Fruit fly (Drosophila melanogaster): ENCODE measurements around the gene CG31643.

The CG31643 gene

DNA sequence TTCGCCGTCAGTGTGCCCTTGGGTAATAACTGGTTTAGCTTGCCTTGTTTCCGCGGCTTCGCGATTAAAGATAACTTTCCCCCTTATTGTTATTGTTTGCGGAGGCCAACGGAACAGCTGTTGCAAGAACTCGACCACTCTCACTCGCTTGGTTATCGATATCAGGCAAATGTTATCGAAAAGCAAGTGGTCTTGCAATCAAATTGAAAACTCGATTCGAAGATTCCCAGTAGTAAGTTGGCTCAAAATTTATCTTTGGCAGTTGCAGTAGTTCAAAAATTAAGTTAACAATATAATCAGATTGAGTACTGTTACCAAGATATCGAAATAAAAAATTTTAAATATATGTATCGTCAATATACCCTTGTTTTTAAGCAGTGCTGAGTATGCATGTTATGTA lies 27.9 kb downstream of the CG31643 start, which contains the start of the genes Fbw5 and CG9147 (continued):
- TF ChIP-seq CG11696 (GFP tag; IDR thresholded peaks at IDR 0.05) (peak; percentile 96), kah (GFP tag; optimal IDR thresholded peaks at IDR 0.05) (peak; percentile 98), Neu2 (GFP tag; optimal IDR thresholded peaks at IDR 0.05; ENCODE audit: borderline replicate concordance) (peak; percentile 98), CG9609 (GFP tag; optimal IDR thresholded peaks at IDR 0.05) (peak; percentile 99), Rx (GFP tag; IDR thresholded peaks at IDR 0.05) (peak; percentile 99), CG15011 (GFP tag; optimal IDR thresholded peaks at IDR 0.05) (peak; percentile 98), CG7786 (GFP tag; optimal IDR thresholded peaks at IDR 0.05) (peak; percentile 99), CG10431 (GFP tag; optimal IDR thresholded peaks at IDR 0.05) (peak; percentile 98), CG7928 (GFP tag; optimal IDR thresholded peaks at IDR 0.05) (peak; percentile 84), Stat92E (GFP tag; optimal IDR thresholded peaks at IDR 0.05) (peak in 1 of 3 experiments; percentile 99), Fer2 (tag; optimal IDR thresholded peaks at IDR 0.05) (peak; percentile 97), ATbp (GFP tag; optimal IDR thresholded peaks at IDR 0.05) (peak; percentile 100), CG17912 (GFP tag; optimal IDR thresholded peaks at IDR 0.05) (peak; percentile 96), Max (GFP tag; optimal IDR thresholded peaks at IDR 0.05) (peak; percentile 100), tgo (GFP tag; IDR thresholded peaks at IDR 0.05) (peak; percentile 100), gsb (GFP tag; IDR thresholded peaks at IDR 0.05) (peak; percentile 99), Meics (GFP tag; optimal IDR thresholded peaks at IDR 0.05) (peak; percentile 99), HLH54F (GFP tag; optimal IDR thresholded peaks at IDR 0.05) (peak; percentile 99), gem (tag; optimal IDR thresholded peaks at IDR 0.05) (peak; percentile 100), gsb-n (tag; optimal IDR thresholded peaks at IDR 0.05) (peak; percentile 100), Myb (GFP tag; optimal IDR thresholded peaks at IDR 0.05) (peak; percentile 95), dimm (GFP tag; IDR thresholded peaks at IDR 0.05) (peak; percentile 99), NfI (GFP tag; optimal IDR thresholded peaks at IDR 0.05) (peak; percentile 100), Dbx (GFP tag; IDR thresholded peaks at IDR 0.05) (peak; percentile 100), HHEX (GFP tag; optimal IDR thresholded peaks at IDR 0.05) (peak; percentile 99), trem (tag; optimal IDR thresholded peaks at IDR 0.05) (peak; percentile 97), H2.0 (GFP tag; IDR thresholded peaks at IDR 0.05) (peak; percentile 100), CG9932 (GFP tag; IDR thresholded peaks at IDR 0.05) (peak; percentile 99), ttk (GFP tag; IDR thresholded peaks at IDR 0.05) (peak; percentile 100), knrl (GFP tag; IDR thresholded peaks at IDR 0.05; ENCODE audit: partially characterized antibody) (0 out of 3 replicates have a peak, but pooled peaks have one; percentile 20), eyg (GFP tag; optimal IDR thresholded peaks at IDR 0.05) (peak; percentile 99), yki (optimal IDR thresholded peaks at IDR 0.05) (no peak), MBD-R2 (GFP tag; IDR thresholded peaks at IDR 0.05) (peak; percentile 100), Opbp (GFP tag; IDR thresholded peaks at IDR 0.05; ENCODE audit: partially characterized antibody) (peak; percentile 57; the same call in 2 of the 3 replicates), Camta (GFP tag; optimal IDR thresholded peaks at IDR 0.05) (peak; percentile 100), gcm (GFP tag; optimal IDR thresholded peaks at IDR 0.05) (peak; percentile 100), sens (GFP tag) (peak; percentile 100), D19A (tag; optimal IDR thresholded peaks at IDR 0.05) (peak; percentile 99), cato (GFP tag; optimal IDR thresholded peaks at IDR 0.05; ENCODE audit: borderline replicate concordance) (peak; percentile 99), salm (tag; optimal IDR thresholded peaks at IDR 0.05) (peak; percentile 99), CG30431 (GFP tag; optimal IDR thresholded peaks at IDR 0.05) (peak; percentile 99), CG3065 (GFP tag; optimal IDR thresholded peaks at IDR 0.05) (peak; percentile 99), CHES-1-like (GFP tag; optimal IDR thresholded peaks at IDR 0.05) (peak; percentile 99), sna (GFP tag; IDR thresholded peaks at IDR 0.05; ENCODE audit: partially characterized antibody) (peak; percentile 62; the same call in 1 of the 2 replicates), CG11723 (GFP tag; optimal IDR thresholded peaks at IDR 0.05) (peak; percentile 99), Hr78 (GFP tag; optimal IDR thresholded peaks at IDR 0.05) (peak in 1 of 2 experiments; percentile 97), da (GFP tag; optimal IDR thresholded peaks at IDR 0.05) (peak; percentile 99), CG4424 (GFP tag; optimal IDR thresholded peaks at IDR 0.05) (peak; percentile 98), B-H1 (GFP tag; IDR thresholded peaks at IDR 0.05) (peak; percentile 99), slou (GFP tag; optimal IDR thresholded peaks at IDR 0.05) (peak; percentile 99), CG1233 (GFP tag; optimal IDR thresholded peaks at IDR 0.05) (peak; percentile 99)

All from whole organism, embryonic.